Fruit fly (Drosophila melanogaster) Kc167 (cell line): ENCODE measurements around the gene CG11658.

Experiments used
- Myc ChIP-seq: fragments of >200 bp; optimal IDR thresholded peaks from 2 replicates; lab custom pipeline; 2017; ENCODE audit warnings: missing external identifiers
- h ChIP-seq: fragments of >200 bp; optimal IDR thresholded peaks from 3 replicates; lab custom pipeline; 2018; ENCODE audit warnings: missing external identifiers
- psq ChIP-seq: fragments of >200 bp; optimal IDR thresholded peaks from 2 replicates; lab custom pipeline; 2017; ENCODE audit warnings: missing external identifiers

dm6 chr3L:11704902-11705546, 3.3 kb downstream of the CG11658 start:
- no peak for TF ChIP-seq h
- TF ChIP-seq psq (lab: Kevin White, UChicago): no peak
- TF ChIP-seq Myc (lab: Kevin White, UChicago): no peak
